Fruit fly (Drosophila melanogaster) whole organism, prepupa: ENCODE data around the gene sba.

ENCODE experiments used
- Blimp-1 ChIP-seq: fragments of 200-800 bp; sonication (Bioruptor generic); optimal IDR thresholded peaks from 3 replicates; lab custom pipeline; 2017; ENCODE audit warnings: missing biosample characterization, missing genetic modification characterization, mild to moderate bottlenecking, moderate library complexity, missing genetic modification reagents
- CG10631 ChIP-seq: fragments of 200-800 bp; sonication (Bioruptor generic); optimal IDR thresholded peaks from 2 replicates; lab custom pipeline; 2016; ENCODE audit warnings: missing biosample characterization, missing genetic modification characterization
- CG10669 ChIP-seq: fragments of 200-800 bp; sonication (Bioruptor generic); optimal IDR thresholded peaks from 3 replicates; lab custom pipeline; 2018; ENCODE audit warnings: missing biosample characterization, mild to moderate bottlenecking, missing genetic modification characterization, moderate library complexity
- CG11294 ChIP-seq: fragments of 200-800 bp; sonication (Bioruptor generic); IDR thresholded peaks from 2 replicates; pipeline ENCODE4 v1.3.6; 2022; ENCODE audit warnings: missing biosample characterization, missing genetic modification characterization
- CG11762 ChIP-seq: fragments of 200-800 bp; sonication (Bioruptor generic); optimal IDR thresholded peaks from 3 replicates; lab custom pipeline; 2016; ENCODE audit warnings: missing biosample characterization, missing genetic modification characterization; ENCODE audit not compliant: insufficient read depth
- CG11902 ChIP-seq: fragments of 200-800 bp; sonication (Bioruptor generic); optimal IDR thresholded peaks from 3 replicates; lab custom pipeline; 2016; ENCODE audit warnings: missing biosample characterization, missing genetic modification characterization
- CG15336 ChIP-seq: fragments of 200-800 bp; sonication (Bioruptor generic); IDR thresholded peaks from 2 replicates; pipeline ENCODE4 v1.3.6; 2022; ENCODE audit warnings: missing biosample characterization, missing genetic modification characterization
- CG16779 ChIP-seq: fragments of 200-800 bp; sonication (Bioruptor generic); optimal IDR thresholded peaks from 3 replicates; lab custom pipeline; 2017; ENCODE audit warnings: missing biosample characterization, mild to moderate bottlenecking, missing genetic modification characterization
- CG3032 ChIP-seq: fragments of 200-800 bp; optimal IDR thresholded peaks from 2 replicates; lab custom pipeline; 2019; ENCODE audit warnings: missing biosample characterization, mild to moderate bottlenecking, missing genetic modification characterization, moderate library complexity
- CG31627 ChIP-seq: fragments of 200-800 bp; sonication (Bioruptor generic); optimal IDR thresholded peaks from 3 replicates; lab custom pipeline; 2016; ENCODE audit warnings: missing biosample characterization, missing genetic modification characterization
- CG32006 ChIP-seq: fragments of 200-800 bp; sonication (Bioruptor generic); optimal IDR thresholded peaks from 3 replicates; lab custom pipeline; 2017; ENCODE audit warnings: missing biosample characterization, mild to moderate bottlenecking, missing genetic modification characterization
- CG34406 ChIP-seq: fragments of 200-800 bp; sonication (Bioruptor generic); optimal IDR thresholded peaks from 3 replicates; lab custom pipeline; 2016; ENCODE audit warnings: missing biosample characterization, missing genetic modification characterization
- CG3919 ChIP-seq: fragments of 200-800 bp; sonication (Bioruptor generic); optimal IDR thresholded peaks from 3 replicates; lab custom pipeline; 2016; ENCODE audit warnings: missing biosample characterization, missing genetic modification characterization
- CG4318 ChIP-seq: fragments of 200-800 bp; sonication (Bioruptor generic); optimal IDR thresholded peaks from 3 replicates; lab custom pipeline; 2017; ENCODE audit warnings: missing biosample characterization, mild to moderate bottlenecking, missing genetic modification characterization
- CG6163 ChIP-seq: fragments of 200-800 bp; sonication (Bioruptor generic); IDR thresholded peaks from 3 replicates; pipeline ENCODE4 v1.3.6; 2022; ENCODE audit warnings: missing biosample characterization, missing genetic modification characterization
- CG6276 ChIP-seq: fragments of 200-800 bp; sonication (Bioruptor generic); optimal IDR thresholded peaks from 2 replicates; lab custom pipeline; 2017; ENCODE audit warnings: missing biosample characterization, mild to moderate bottlenecking, missing genetic modification characterization
- CG6792 ChIP-seq: fragments of 200-800 bp; sonication (Bioruptor generic); optimal IDR thresholded peaks from 3 replicates; lab custom pipeline; 2016; ENCODE audit warnings: missing biosample characterization, missing genetic modification characterization
- CG6808 ChIP-seq: fragments of 200-800 bp; sonication (Bioruptor generic); optimal IDR thresholded peaks from 3 replicates; lab custom pipeline; 2017; ENCODE audit warnings: missing biosample characterization, missing genetic modification characterization, mild to moderate bottlenecking, moderate library complexity, missing genetic modification reagents
- CG6854 ChIP-seq: fragments of 200-800 bp; sonication (Bioruptor generic); optimal IDR thresholded peaks from 2 replicates; lab custom pipeline; 2017; ENCODE audit warnings: missing biosample characterization, mild to moderate bottlenecking, missing genetic modification characterization
- CG7368 ChIP-seq: fragments of 200-800 bp; sonication (Bioruptor generic); optimal IDR thresholded peaks from 3 replicates; lab custom pipeline; 2016; ENCODE audit warnings: missing biosample characterization, missing genetic modification characterization
- CG8119 ChIP-seq: fragments of 200-800 bp; sonication (Bioruptor generic); IDR thresholded peaks from 3 replicates; pipeline ENCODE4 v1.3.6; 2022; ENCODE audit warnings: missing biosample characterization, missing genetic modification characterization
- Eip75B ChIP-seq: fragments of 200-800 bp; sonication (Bioruptor generic); optimal IDR thresholded peaks from 3 replicates; lab custom pipeline; 2016; ENCODE audit warnings: missing biosample characterization, missing genetic modification characterization
- Ets96B ChIP-seq: fragments of 200-800 bp; optimal IDR thresholded peaks from 2 replicates; lab custom pipeline; 2019; ENCODE audit warnings: missing biosample characterization, mild to moderate bottlenecking, missing genetic modification characterization, moderate library complexity
- Gug ChIP-seq: fragments of 200-800 bp; sonication (Bioruptor generic); IDR thresholded peaks from 2 replicates; pipeline ENCODE4 v1.3.6; 2022; ENCODE audit warnings: missing biosample characterization, missing genetic modification characterization
- Hr39 ChIP-seq: fragments of 200-800 bp; sonication (Bioruptor generic); optimal IDR thresholded peaks from 2 replicates; lab custom pipeline; 2016; ENCODE audit warnings: missing biosample characterization, missing genetic modification characterization
- Lpt ChIP-seq: fragments of 200-800 bp; sonication (Bioruptor generic); optimal IDR thresholded peaks from 3 replicates; lab custom pipeline; 2016; ENCODE audit warnings: missing biosample characterization, missing genetic modification characterization
- Met ChIP-seq: fragments of 200-800 bp; sonication (Bioruptor generic); optimal IDR thresholded peaks from 3 replicates; lab custom pipeline; 2016; ENCODE audit warnings: missing biosample characterization, missing genetic modification characterization
- OdsH ChIP-seq: fragments of 200-800 bp; sonication (Bioruptor generic); optimal IDR thresholded peaks from 3 replicates; lab custom pipeline; 2016; ENCODE audit warnings: missing biosample characterization, missing genetic modification characterization
- Smox ChIP-seq: fragments of 200-800 bp; sonication (Bioruptor generic); optimal IDR thresholded peaks from 3 replicates; lab custom pipeline; 2016; ENCODE audit warnings: missing biosample characterization, missing genetic modification characterization
- Sox14 ChIP-seq: fragments of 200-800 bp; sonication (Bioruptor generic); optimal IDR thresholded peaks from 3 replicates; lab custom pipeline; 2016; ENCODE audit warnings: missing biosample characterization, missing genetic modification characterization
- achi ChIP-seq: fragments of 200-800 bp; sonication (Bioruptor generic); optimal IDR thresholded peaks from 3 replicates; lab custom pipeline; 2016; ENCODE audit warnings: missing biosample characterization, missing genetic modification characterization
- acj6 ChIP-seq: fragments of 200-800 bp; sonication (Bioruptor generic); optimal IDR thresholded peaks from 3 replicates; lab custom pipeline; 2016; ENCODE audit warnings: missing biosample characterization, missing genetic modification characterization
- cyc ChIP-seq: fragments of 200-800 bp; sonication (Bioruptor generic); optimal IDR thresholded peaks from 3 replicates; lab custom pipeline; 2016; ENCODE audit warnings: missing biosample characterization, missing genetic modification characterization
- dac ChIP-seq: fragments of 200-800 bp; sonication (Bioruptor generic); optimal IDR thresholded peaks from 2 replicates; lab custom pipeline; 2017; ENCODE audit warnings: missing biosample characterization, mild to moderate bottlenecking, missing genetic modification characterization
- eg ChIP-seq: fragments of 200-800 bp; sonication (Bioruptor generic); IDR thresholded peaks from 3 replicates; pipeline ENCODE4 v1.3.6; 2022; ENCODE audit warnings: missing biosample characterization, missing genetic modification characterization
- esn ChIP-seq: fragments of 200-800 bp; sonication (Bioruptor generic); optimal IDR thresholded peaks from 2 replicates; lab custom pipeline; 2016; ENCODE audit warnings: missing biosample characterization, mild to moderate bottlenecking, missing genetic modification characterization, moderate library complexity
- fd59A ChIP-seq: fragments of 200-800 bp; sonication (Bioruptor generic); optimal IDR thresholded peaks from 2 replicates; lab custom pipeline; 2017; ENCODE audit warnings: missing biosample characterization, mild to moderate bottlenecking, missing genetic modification characterization, missing genetic modification reagents
- fd85E ChIP-seq: fragments of 200-800 bp; sonication (Bioruptor generic); optimal IDR thresholded peaks from 3 replicates; lab custom pipeline; 2016; ENCODE audit warnings: missing biosample characterization, missing genetic modification characterization
- lz ChIP-seq: fragments of 200-800 bp; sonication (Bioruptor generic); optimal IDR thresholded peaks from 3 replicates; lab custom pipeline; 2016; ENCODE audit warnings: missing biosample characterization, missing genetic modification characterization
- pdm3 ChIP-seq: fragments of 200-800 bp; sonication (Bioruptor generic); optimal IDR thresholded peaks from 3 replicates; lab custom pipeline; 2016; ENCODE audit warnings: missing biosample characterization, missing genetic modification characterization
- salr ChIP-seq, 2 experiments: fragments of 200-800 bp; sonication (Bioruptor generic); optimal IDR thresholded peaks; 3 replicates each; lab custom pipeline; 2016 to 2018; ENCODE audit warnings: missing biosample characterization in 2 of 2, missing genetic modification characterization in 2 of 2, mild to moderate bottlenecking in 1 of 2
- ss ChIP-seq, 2 experiments: fragments of 200-800 bp; sonication (Bioruptor generic); optimal IDR thresholded peaks; 2 replicates in 1 of 2; 3 replicates in 1 of 2; lab custom pipeline; 2017 to 2018; ENCODE audit warnings: mild to moderate bottlenecking in 2 of 2, missing biosample characterization in 2 of 2, missing genetic modification characterization in 2 of 2, moderate library complexity in 1 of 2
- svp ChIP-seq: fragments of 200-800 bp; sonication (Bioruptor generic); peaks from one replicate; lab custom pipeline; 2016; ENCODE audit warnings: missing biosample characterization, missing genetic modification characterization
- topi ChIP-seq: fragments of 200-800 bp; sonication (Bioruptor generic); optimal IDR thresholded peaks from 3 replicates; lab custom pipeline; 2016; ENCODE audit warnings: missing biosample characterization, missing genetic modification characterization
- vri ChIP-seq: fragments of 200-800 bp; sonication (Bioruptor generic); optimal IDR thresholded peaks from 3 replicates; lab custom pipeline; 2016; ENCODE audit warnings: missing biosample characterization, mild to moderate bottlenecking, missing genetic modification characterization

sba gene

DNA sequence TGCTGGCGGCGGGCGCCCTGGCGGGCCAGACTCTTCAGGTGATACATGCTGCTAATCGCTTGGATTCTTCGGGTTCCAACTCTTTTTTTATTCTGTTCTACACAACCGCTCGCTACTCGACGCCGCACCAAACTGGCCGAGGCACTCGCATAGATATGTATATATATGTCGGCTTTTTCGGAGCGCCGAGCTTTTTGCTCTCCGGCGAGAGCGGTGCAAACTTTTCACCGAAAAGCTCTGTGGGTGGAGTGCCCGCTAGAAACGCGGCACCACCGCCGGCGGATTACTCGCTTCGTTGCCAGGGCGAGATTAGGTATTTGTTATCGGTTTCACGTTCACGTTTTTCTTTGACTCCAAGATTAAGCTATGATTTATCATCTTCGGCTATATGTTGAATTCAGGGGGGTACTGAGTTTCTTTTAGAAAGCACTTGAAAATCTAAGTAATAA, 20.2 kb upstream of the sba start, which contains the start of gene Gdh (continued):
- no peak for TF ChIP-seq cyc (GFP tag; lab: Kevin White, UChicago)
- no peak for TF ChIP-seq CG11902 (GFP tag; lab: Kevin White, UChicago)
- TF ChIP-seq ss (GFP tag; optimal IDR thresholded peaks at IDR 0.05; lab: Kevin White, UChicago) = peak; percentile 30 to 40
- no peak for TF ChIP-seq CG31627 (GFP tag; lab: Kevin White, UChicago)
- no peak for TF ChIP-seq achi (GFP tag; lab: Kevin White, UChicago)
- no peak for TF ChIP-seq acj6 (GFP tag; lab: Kevin White, UChicago)
- no peak for TF ChIP-seq CG3919
- TF ChIP-seq svp = peak; percentile 78
- no peak for TF ChIP-seq CG10669 (GFP tag; lab: Kevin White, UChicago)
- no peak for TF ChIP-seq Gug
- TF ChIP-seq Lpt (GFP tag; lab: Kevin White, UChicago) = no peak
- TF ChIP-seq OdsH (GFP tag; lab: Kevin White, UChicago) = no peak
- TF ChIP-seq CG15336 = peak; percentile 48; the same call in 1 of the 2 replicates
- TF ChIP-seq CG34406 = no peak
- no peak for TF ChIP-seq Blimp-1 (GFP tag; lab: Kevin White, UChicago)
- no peak for TF ChIP-seq Met (GFP tag; lab: Kevin White, UChicago)
- TF ChIP-seq CG7368 (GFP tag; lab: Kevin White, UChicago) = no peak
- TF ChIP-seq Sox14 (GFP tag; lab: Kevin White, UChicago) = no peak
- TF ChIP-seq Smox = no peak
- no peak for TF ChIP-seq CG6792 (GFP tag; lab: Kevin White, UChicago)
- TF ChIP-seq fd59A (GFP tag; lab: Kevin White, UChicago) = no peak
- no peak for TF ChIP-seq CG11762 (GFP tag; lab: Kevin White, UChicago)
- no peak for TF ChIP-seq pdm3 (GFP tag; lab: Kevin White, UChicago)
- TF ChIP-seq CG16779 (tag; lab: Kevin White, UChicago) = peak; percentile 40
- TF ChIP-seq CG3032 = peak; percentile 13
- peak; percentile 28 for TF ChIP-seq topi (GFP tag; lab: Kevin White, UChicago)
- TF ChIP-seq CG10631 (GFP tag; lab: Kevin White, UChicago) = no peak
- no peak for TF ChIP-seq Ets96B (tag; lab: Kevin White, UChicago)
- TF ChIP-seq CG32006 (GFP tag; lab: Kevin White, UChicago) = no peak
- TF ChIP-seq Hr39 (GFP tag; lab: Kevin White, UChicago) = no peak

DNA sequence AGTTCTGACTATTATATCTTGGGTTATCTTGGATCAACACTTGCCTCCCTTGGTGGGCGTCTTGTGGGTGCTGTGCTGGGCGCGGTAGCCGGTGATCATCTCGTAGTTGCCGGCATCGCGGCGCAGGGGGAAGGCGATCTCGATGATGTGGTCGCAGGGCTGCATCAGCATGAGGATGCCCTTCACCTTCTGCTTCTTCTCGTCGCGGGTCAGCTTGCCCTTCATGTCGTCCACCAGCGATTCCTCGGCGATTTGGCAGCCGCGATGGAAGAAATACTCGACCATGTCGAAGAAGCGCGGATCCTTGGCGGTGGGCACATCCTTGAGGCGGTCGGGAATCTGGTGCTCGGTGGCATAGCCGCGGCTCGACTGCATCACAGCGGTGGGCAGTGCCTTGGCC, 19.8 kb upstream of the sba start:
- TF ChIP-seq salr (GFP tag; optimal IDR thresholded peaks at IDR 0.05; lab: Kevin White, UChicago) (no peak), CG11294 (GFP tag; lab: Robert Waterston, UW) (no peak), fd85E (no peak), Hr39 (GFP tag; lab: Kevin White, UChicago) (no peak), eg (GFP tag; lab: Robert Waterston, UW) (no peak), CG6808 (no peak), CG6163 (GFP tag; lab: Robert Waterston, UW) (no peak), CG34406 (no peak), dac (GFP tag; lab: Kevin White, UChicago) (no peak)

DNA sequence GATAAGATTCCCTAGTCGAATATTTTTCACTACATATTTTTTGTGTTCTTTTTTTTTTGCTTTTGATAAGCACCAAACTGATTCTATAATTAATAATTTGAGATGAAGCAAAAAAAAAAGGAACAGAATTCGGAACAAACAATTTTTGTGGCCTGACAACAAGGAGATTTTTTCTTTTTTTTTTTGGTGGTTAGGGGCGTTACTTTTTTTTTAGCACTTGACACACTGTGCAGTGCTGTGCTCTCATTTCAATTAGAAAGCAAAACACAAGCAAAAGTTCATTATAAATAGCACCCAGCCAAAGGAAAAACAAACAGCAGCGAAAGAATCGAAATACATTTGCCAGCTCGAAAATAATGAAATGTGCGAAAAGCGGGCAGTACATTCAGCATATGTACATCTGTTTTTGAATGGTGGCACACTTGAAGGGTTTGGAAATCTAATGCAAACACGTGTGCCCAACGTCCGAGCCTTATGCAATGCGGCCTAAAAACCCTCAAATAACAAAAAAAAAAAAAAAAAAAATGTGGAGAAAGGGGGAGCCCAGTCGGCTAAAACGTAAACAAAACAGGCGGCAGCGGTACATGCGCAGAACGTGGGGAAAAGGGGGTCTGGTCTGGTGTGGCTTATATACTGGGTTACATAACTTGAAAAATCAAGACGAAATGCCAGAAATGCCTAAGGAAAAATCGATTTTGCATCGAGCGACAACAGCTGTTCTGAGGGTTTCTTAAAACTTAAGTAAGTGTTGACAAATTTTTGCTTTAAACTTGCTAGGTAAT, 19.1 kb upstream of the sba start:
- TF ChIP-seq vri (GFP tag; lab: Kevin White, UChicago) = peak; percentile 55
- peak; percentile 25 for TF ChIP-seq topi (GFP tag; lab: Kevin White, UChicago)
- TF ChIP-seq achi (GFP tag; lab: Kevin White, UChicago) = peak; percentile 17
- no peak for TF ChIP-seq CG3032
- TF ChIP-seq CG6792 (GFP tag; lab: Kevin White, UChicago) = no peak
- TF ChIP-seq CG3919 = peak; percentile 23
- TF ChIP-seq Eip75B (GFP tag; lab: Kevin White, UChicago) = peak; percentile 34
- peak; percentile 58 for TF ChIP-seq Met (GFP tag; lab: Kevin White, UChicago)
- TF ChIP-seq CG6854 (GFP tag; lab: Kevin White, UChicago) = no peak
- TF ChIP-seq CG34406 = no peak
- peak; percentile 38 for TF ChIP-seq lz (GFP tag; lab: Kevin White, UChicago)
- TF ChIP-seq esn (GFP tag; lab: Kevin White, UChicago) = peak; percentile 40
- TF ChIP-seq eg (GFP tag; lab: Robert Waterston, UW) = peak; percentile 70
- peak; percentile 28 for TF ChIP-seq Sox14 (GFP tag; lab: Kevin White, UChicago)
- TF ChIP-seq CG4318 (GFP tag; lab: Kevin White, UChicago) = no peak
- TF ChIP-seq CG10669 (GFP tag; lab: Kevin White, UChicago) = no peak
- peak; percentile 57; the same call in 2 of the 3 replicates for TF ChIP-seq CG8119 (GFP tag; lab: Robert Waterston, UW)
- no peak for TF ChIP-seq CG7368 (GFP tag; lab: Kevin White, UChicago)
- no peak for TF ChIP-seq CG11902 (GFP tag; lab: Kevin White, UChicago)
- TF ChIP-seq CG6276 = peak; percentile 50
- TF ChIP-seq pdm3 (GFP tag; lab: Kevin White, UChicago) = peak; percentile 16
- peak; percentile 28 for TF ChIP-seq svp
- TF ChIP-seq cyc (GFP tag; lab: Kevin White, UChicago) = peak; percentile 8
- TF ChIP-seq Hr39 (GFP tag; lab: Kevin White, UChicago) = peak; percentile 26
